Fruit fly (Drosophila melanogaster) whole organism, pupa: ENCODE data around the gene Sodq.

Experiments used
- EcR ChIP-seq: fragments of 200-800 bp; sonication (Bioruptor generic); optimal IDR thresholded peaks from 3 replicates; lab custom pipeline; 2019; ENCODE audit warnings: missing biosample characterization, missing genetic modification characterization, mild to moderate bottlenecking, moderate library complexity, missing genetic modification reagents
- rn ChIP-seq: fragments of 200-800 bp; sonication (Bioruptor generic); IDR thresholded peaks from 2 replicates; pipeline ENCODE4 v1.3.6; 2022; ENCODE audit warnings: missing biosample characterization, missing genetic modification characterization

DNA sequence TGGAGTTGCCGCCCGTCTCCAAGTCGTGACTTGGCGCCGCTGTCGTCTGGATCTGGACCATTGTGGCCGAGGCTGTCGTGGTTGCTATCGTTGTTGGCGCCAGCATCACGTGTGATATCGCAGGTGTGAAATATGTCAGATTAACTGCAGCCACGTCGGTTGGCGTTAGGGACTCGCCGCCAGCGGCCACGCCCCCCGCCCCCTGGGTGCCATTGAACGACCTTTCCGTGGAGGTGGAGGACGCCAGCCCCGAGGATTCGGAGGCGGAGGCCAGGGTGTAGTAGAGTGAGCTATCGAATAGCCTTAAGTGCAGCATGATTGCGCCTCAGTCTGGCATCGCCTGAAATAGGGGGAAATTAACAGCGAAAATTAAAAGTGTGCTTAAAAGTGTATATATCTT is 45.7 kb downstream of the Sodq start:
- TF ChIP-seq EcR (GFP tag; lab: Kevin White, UChicago) = no peak
- TF ChIP-seq rn (GFP tag; lab: Robert Waterston, UW) = no peak
